Worm (Caenorhabditis elegans): ENCODE data around the gene Y40A1A.2.

Y40A1A.2 gene

ce11 chrX:1969575-1969974 is 21.0 kb upstream of the Y40A1A.2 start, which contains the start of gene str-79:
Gene str-79, plus strand, starts transcription at chrX:1969875.
- TF ChIP-seq mls-2 (tag; optimal IDR thresholded peaks at IDR 0.05) (no peak), lin-32 (GFP tag; optimal IDR thresholded peaks at IDR 0.05) (no peak), ceh-83 (GFP tag; optimal IDR thresholded peaks at IDR 0.05) (no peak)

DNA sequence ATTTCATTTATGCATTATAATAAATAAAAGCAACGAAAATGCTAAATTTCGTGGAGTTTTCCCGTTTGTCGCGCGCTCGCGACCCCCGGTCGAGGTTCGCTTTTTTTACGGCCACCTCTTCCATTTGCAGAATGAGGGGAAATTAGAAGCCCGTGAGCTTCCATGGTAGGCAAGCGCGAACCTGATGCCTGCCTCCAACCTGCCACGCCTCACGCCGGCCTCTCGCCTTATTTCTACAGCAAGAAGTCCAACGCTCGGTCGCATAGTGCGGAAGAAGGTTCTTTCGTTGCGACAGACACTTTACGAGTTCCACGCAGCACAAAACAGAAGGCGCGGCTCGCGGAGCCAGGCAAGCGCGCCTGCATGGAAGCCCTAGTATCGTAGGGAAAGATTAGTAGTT is 18.9 kb upstream of the Y40A1A.2 start:
- no peak for TF ChIP-seq lin-13 (tag; optimal IDR thresholded peaks at IDR 0.05)
- no peak for TF ChIP-seq nhr-76 (tag; optimal IDR thresholded peaks at IDR 0.05)
- no peak for TF ChIP-seq M03D4.4 (tag; optimal IDR thresholded peaks at IDR 0.05)
- TF ChIP-seq lsy-2 (tag; optimal IDR thresholded peaks at IDR 0.05): no peak
- no peak for TF ChIP-seq tbx-8 (GFP tag; optimal IDR thresholded peaks at IDR 0.05)
- TF ChIP-seq bed-3 (GFP tag; optimal IDR thresholded peaks at IDR 0.05): no peak

ce11 chrX:1972766-1973165 is 17.8 kb upstream of the Y40A1A.2 start:
- TF ChIP-seq nhr-28 (tag; optimal IDR thresholded peaks at IDR 0.05) (no peak), ceh-83 (GFP tag; optimal IDR thresholded peaks at IDR 0.05) (no peak), ztf-11 (tag; optimal IDR thresholded peaks at IDR 0.05) (no peak), lin-32 (GFP tag; optimal IDR thresholded peaks at IDR 0.05) (no peak), nhr-237 (tag; optimal IDR thresholded peaks at IDR 0.05) (no peak), M03D4.4 (tag; optimal IDR thresholded peaks at IDR 0.05) (no peak), ceh-43 (GFP tag; optimal IDR thresholded peaks at IDR 0.05) (no peak), unc-62 (GFP tag; optimal IDR thresholded peaks at IDR 0.05) (no peak), drap-1 (GFP tag; optimal IDR thresholded peaks at IDR 0.05) (no peak), nhr-2 (tag; optimal IDR thresholded peaks at IDR 0.05) (no peak), blmp-1 (tag; optimal IDR thresholded peaks at IDR 0.05) (no peak), ces-1 (GFP tag; optimal IDR thresholded peaks at IDR 0.05) (no peak), unc-39 (tag; optimal IDR thresholded peaks at IDR 0.05) (no peak), mls-2 (tag; optimal IDR thresholded peaks at IDR 0.05) (no peak), sptf-1 (tag; optimal IDR thresholded peaks at IDR 0.05) (no peak), lin-13 (tag; optimal IDR thresholded peaks at IDR 0.05) (no peak), ham-2 (GFP tag; optimal IDR thresholded peaks at IDR 0.05) (no peak), elt-1 (tag; optimal IDR thresholded peaks at IDR 0.05; ENCODE audit: borderline replicate concordance, insufficient read depth) (no peak), mep-1 (tag; optimal IDR thresholded peaks at IDR 0.05) (no peak)

DNA sequence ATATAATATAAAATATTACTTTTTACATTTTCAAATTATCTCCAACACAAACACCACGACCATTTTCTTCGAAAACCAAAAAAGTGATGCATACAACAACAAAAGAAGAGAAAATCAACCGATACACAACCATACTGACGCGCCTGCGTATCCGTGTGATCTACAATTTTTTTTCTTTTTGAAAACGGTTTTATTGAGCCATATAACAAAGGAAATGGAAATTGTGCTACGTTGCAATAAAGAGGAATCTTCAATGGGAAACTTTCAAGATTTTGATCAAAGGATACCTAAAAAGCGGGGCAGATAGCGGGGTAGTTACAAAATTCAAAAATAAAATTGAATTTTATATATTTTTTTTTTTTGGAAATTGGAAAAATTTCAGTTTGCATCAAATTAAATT is 15.8 kb upstream of the Y40A1A.2 start, which contains the start of gene F52D2.5:
TSS of gene F52D2.5 (minus strand) at position 101 of the 400 bp plus-strand sequence.
- no peak for TF ChIP-seq mls-2 (tag; optimal IDR thresholded peaks at IDR 0.05)
- no peak for TF ChIP-seq mab-5 (tag; optimal IDR thresholded peaks at IDR 0.05)
- no peak for TF ChIP-seq drap-1 (GFP tag; optimal IDR thresholded peaks at IDR 0.05)
- no peak for TF ChIP-seq elt-1 (tag; optimal IDR thresholded peaks at IDR 0.05; ENCODE audit: borderline replicate concordance, insufficient read depth)
- no peak for TF ChIP-seq ceh-43 (GFP tag; optimal IDR thresholded peaks at IDR 0.05)
- TF ChIP-seq nhr-76 (tag; optimal IDR thresholded peaks at IDR 0.05): no peak
- TF ChIP-seq bed-3 (GFP tag; optimal IDR thresholded peaks at IDR 0.05): no peak
- no peak for TF ChIP-seq nhr-237 (tag; optimal IDR thresholded peaks at IDR 0.05)
- TF ChIP-seq unc-62 (GFP tag; optimal IDR thresholded peaks at IDR 0.05): no peak
- no peak for TF ChIP-seq hlh-1 (tag; optimal IDR thresholded peaks at IDR 0.05)
- TF ChIP-seq tbx-8 (GFP tag; optimal IDR thresholded peaks at IDR 0.05): no peak
- no peak for TF ChIP-seq snpc-4 (tag; optimal IDR thresholded peaks at IDR 0.05)
- no peak for TF ChIP-seq mep-1 (tag; optimal IDR thresholded peaks at IDR 0.05)

DNA sequence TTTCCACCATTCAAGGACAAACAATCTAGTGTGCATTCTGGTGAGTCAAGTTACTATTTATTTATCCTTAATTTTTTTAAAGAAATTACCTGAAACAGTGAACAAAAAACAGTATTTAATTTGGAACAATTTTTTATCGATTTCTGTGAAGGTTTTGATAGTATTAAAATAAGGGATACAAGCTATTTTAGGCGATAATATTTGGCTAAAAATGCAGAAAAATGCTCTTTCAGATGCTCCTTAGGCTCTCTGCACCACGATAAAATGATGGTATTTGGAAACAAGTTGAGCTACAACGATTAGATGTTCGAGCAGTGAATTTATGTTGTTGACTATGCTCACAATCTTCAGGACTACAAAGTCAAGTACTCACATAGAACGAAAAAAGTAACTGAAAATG is 14.8 kb upstream of the Y40A1A.2 start, which contains the start of gene F52D2.6:
TSS of gene F52D2.6 (plus strand) at position 301 of the 400 bp plus-strand sequence.
- no peak for TF ChIP-seq elt-1 (tag; optimal IDR thresholded peaks at IDR 0.05; ENCODE audit: borderline replicate concordance, insufficient read depth)
- TF ChIP-seq cnd-1 (tag; optimal IDR thresholded peaks at IDR 0.05): no peak
- no peak for TF ChIP-seq pha-4 (tag; optimal IDR thresholded peaks at IDR 0.05)
- no peak for TF ChIP-seq sptf-1 (tag; optimal IDR thresholded peaks at IDR 0.05)

DNA sequence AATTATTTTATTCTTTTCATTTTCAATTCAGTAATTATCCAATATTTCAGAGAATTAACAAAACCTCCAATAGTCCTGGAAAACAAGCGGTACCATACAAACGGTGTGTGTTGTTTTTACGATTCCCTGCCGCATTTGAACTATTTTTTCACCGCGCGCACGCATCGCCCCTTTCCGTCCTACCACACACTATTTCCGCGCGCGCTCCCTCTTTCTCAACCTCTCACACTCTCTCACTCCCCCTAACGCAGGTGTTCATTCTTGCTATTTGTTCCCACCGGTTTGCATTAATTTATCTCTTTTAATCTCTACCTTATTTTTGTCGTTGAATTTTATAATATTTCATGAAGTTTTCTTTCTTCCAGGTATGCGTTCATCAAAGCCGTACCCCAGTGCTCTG is 12.8 kb upstream of the Y40A1A.2 start, which contains the start of gene F52D2.12:
TSS of gene F52D2.12 (plus strand) at position 307 of the 400 bp plus-strand sequence.
- TF ChIP-seq sem-2 (GFP tag; optimal IDR thresholded peaks at IDR 0.05): no peak
- no peak for TF ChIP-seq blmp-1 (tag; optimal IDR thresholded peaks at IDR 0.05)
- TF ChIP-seq ceh-83 (GFP tag; optimal IDR thresholded peaks at IDR 0.05): no peak
- TF ChIP-seq ceh-39 (tag; optimal IDR thresholded peaks at IDR 0.05): no peak
- no peak for TF ChIP-seq ham-2 (GFP tag; optimal IDR thresholded peaks at IDR 0.05)

All from whole organism, mixed stage, embryonic.